Worm (Caenorhabditis elegans): ENCODE results near the gene sre-47.

sre-47 gene

ce11 chrII:14018192-14018591 lies 33.7 kb upstream of the sre-47 start (continued):
- peak; percentile 39 for TF ChIP-seq ZK185.1 (tag; optimal IDR thresholded peaks at IDR 0.05; ENCODE audit: poor library complexity, severe bottlenecking)
- TF ChIP-seq let-607 (tag; optimal IDR thresholded peaks at IDR 0.05) = peak; percentile 29 to 58
- TF ChIP-seq chd-7 (tag; optimal IDR thresholded peaks at IDR 0.05) = peak; percentile 75
- peak; percentile 5 for TF ChIP-seq hlh-12 (tag; optimal IDR thresholded peaks at IDR 0.05)
- peak; percentile 99 for TF ChIP-seq snpc-4 (GFP tag; optimal IDR thresholded peaks at IDR 0.05)
- peak; percentile 99 to 100 (median 100) for TF ChIP-seq snpc-4 (tag; optimal IDR thresholded peaks at IDR 0.05)
- TF ChIP-seq madf-10 (tag; optimal IDR thresholded peaks at IDR 0.05) = peak; percentile 48
- peak; percentile 28 for TF ChIP-seq fkh-3 (tag; optimal IDR thresholded peaks at IDR 0.05)
- TF ChIP-seq ceh-91 (GFP tag; IDR thresholded peaks at IDR 0.05) = 0 out of 2 replicates have a peak, but pooled peaks have one; percentile 25
- peak; percentile 81 for TF ChIP-seq ztf-26 (tag; optimal IDR thresholded peaks at IDR 0.05)
- TF ChIP-seq nfya-1 (tag; optimal IDR thresholded peaks at IDR 0.05; ENCODE audit: borderline replicate concordance, insufficient read depth) = no peak
- peak; percentile 6 to 28 for TF ChIP-seq rec-8 (tag; optimal IDR thresholded peaks at IDR 0.05)
- peak; percentile 99 for TF ChIP-seq ama-1 (optimal IDR thresholded peaks at IDR 0.05)
- peak; percentile 5 to 38 for TF ChIP-seq ama-1 (GFP tag; optimal IDR thresholded peaks at IDR 0.05)
- peak; percentile 74 for TF ChIP-seq lin-26 (GFP tag; IDR thresholded peaks at IDR 0.05)
- TF ChIP-seq K12H6.12 (tag; optimal IDR thresholded peaks at IDR 0.05) = peak; percentile 31
- peak; percentile 95 for TF ChIP-seq dox-1 (GFP tag; IDR thresholded peaks at IDR 0.05)
- no peak for TF ChIP-seq attf-3 (GFP tag; conservative IDR thresholded peaks at IDR 0.05)
- peak; percentile 97 for TF ChIP-seq snpc-1.3 (tag; optimal IDR thresholded peaks at IDR 0.05; ENCODE audit: insufficient read depth)
- no peak for TF ChIP-seq ceh-40 (GFP tag; IDR thresholded peaks at IDR 0.05)
- TF ChIP-seq D2030.7 (GFP tag; IDR thresholded peaks at IDR 0.05) = peak; percentile 96
- peak; percentile 39 for TF ChIP-seq ceh-27 (GFP tag; optimal IDR thresholded peaks at IDR 0.05)
- TF ChIP-seq somi-1 (GFP tag; optimal IDR thresholded peaks at IDR 0.05) = peak; percentile 23
- no peak for TF ChIP-seq mel-28 (tag; optimal IDR thresholded peaks at IDR 0.05; ENCODE audit: borderline replicate concordance)
- TF ChIP-seq hmg-20 (GFP tag; IDR thresholded peaks at IDR 0.05) = peak; percentile 74
- no peak for TF ChIP-seq ztf-22 (GFP tag; optimal IDR thresholded peaks at IDR 0.05)
- TF ChIP-seq T07F8.4 (tag; optimal IDR thresholded peaks at IDR 0.05) = peak; percentile 39
- TF ChIP-seq rcor-1 (GFP tag; IDR thresholded peaks at IDR 0.05) = peak; percentile 89
- TF ChIP-seq ztf-25 (GFP tag; IDR thresholded peaks at IDR 0.05) = no peak
- TF ChIP-seq tlf-1 (GFP tag; optimal IDR thresholded peaks at IDR 0.05) = peak; percentile 89
- no peak for TF ChIP-seq B0019.2 (GFP tag; conservative IDR thresholded peaks at IDR 0.05)
- peak; percentile 91 for TF ChIP-seq zfh-2 (GFP tag; conservative IDR thresholded peaks at IDR 0.05)
- TF ChIP-seq repo-1 (tag; optimal IDR thresholded peaks at IDR 0.05) = peak; percentile 95
- TF ChIP-seq tbx-9 (tag; optimal IDR thresholded peaks at IDR 0.05; ENCODE audit: borderline replicate concordance) = peak; percentile 14
- TF ChIP-seq sea-2 (GFP tag; IDR thresholded peaks at IDR 0.05) = no peak
- peak; percentile 60; the same call in 1 of the 2 replicates for TF ChIP-seq hsf-1 (GFP tag; IDR thresholded peaks at IDR 0.05)
- peak; percentile 78 for TF ChIP-seq atf-7 (tag; optimal IDR thresholded peaks at IDR 0.05)
- peak; percentile 91 for TF ChIP-seq madf-6 (GFP tag; IDR thresholded peaks at IDR 0.05)
- no peak for TF ChIP-seq F37B4.10 (GFP tag; IDR thresholded peaks at IDR 0.05)
- TF ChIP-seq attf-5 (GFP tag; optimal IDR thresholded peaks at IDR 0.05) = peak; percentile 12
- TF ChIP-seq unc-130 (GFP tag; optimal IDR thresholded peaks at IDR 0.05) = peak; percentile 60
- TF ChIP-seq aptf-3 (GFP tag; IDR thresholded peaks at IDR 0.05) = no peak
